Worm (Caenorhabditis elegans) whole organism, late embryonic: Measurements from ENCODE around the gene R10E4.6.

Source experiments
- C38D4.7 ChIP-seq: fragments of 200-800 bp; sonication (Bioruptor generic); optimal IDR thresholded peaks from 2 replicates; lab custom pipeline; 2018; ENCODE audit warnings: mild to moderate bottlenecking, missing genetic modification characterization, moderate library complexity, missing compliant biosample characterization
- F13H6.1 ChIP-seq: sonication (generic microtip); optimal IDR thresholded peaks from 2 replicates; lab custom pipeline; 2016; ENCODE audit warnings: missing genetic modification characterization, missing compliant biosample characterization
- ahr-1 ChIP-seq: sonication (generic microtip); optimal IDR thresholded peaks from 2 replicates; lab custom pipeline; 2016; ENCODE audit warnings: missing genetic modification characterization, missing compliant biosample characterization
- hlh-8 ChIP-seq: sonication (generic microtip); optimal IDR thresholded peaks from 2 replicates; lab custom pipeline; 2016; ENCODE audit warnings: missing genotype, missing genetic modification characterization, missing compliant biosample characterization
- lim-6 ChIP-seq: sonication (generic microtip); optimal IDR thresholded peaks from 2 replicates; lab custom pipeline; 2016; ENCODE audit warnings: missing genetic modification characterization, missing compliant biosample characterization

DNA sequence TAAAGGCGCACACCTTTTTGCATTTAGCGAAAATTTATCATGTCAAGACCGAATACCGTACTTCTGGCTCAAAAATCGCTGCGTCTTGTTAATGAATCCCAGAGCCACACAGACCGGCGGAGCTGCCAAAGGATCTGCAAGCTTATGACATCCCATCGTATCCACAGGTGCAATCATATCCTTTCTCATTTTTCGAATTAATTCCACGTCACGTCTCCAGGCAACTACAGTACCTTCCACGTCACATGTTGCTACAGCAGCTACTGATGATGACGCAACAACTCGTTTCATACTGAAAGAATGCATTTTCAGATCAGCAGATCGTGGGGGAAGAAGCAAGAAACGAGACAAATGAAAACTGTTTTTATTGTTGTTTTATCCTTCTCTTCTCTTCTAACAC is at the start of gene R10E4.6:
- TF ChIP-seq C38D4.7 (GFP tag; lab: Kevin White, UChicago) (no peak), hlh-8 (tag; lab: Kevin White, UChicago) (no peak), F13H6.1 (no peak), lim-6 (tag; lab: Kevin White, UChicago) (no peak), ahr-1 (tag; lab: Kevin White, UChicago) (no peak)
